Fruit fly (Drosophila melanogaster) whole organism, wandering third instar larva: Measurements from ENCODE around the gene CG9706.

Source experiments
- Abd-B ChIP-seq: fragments of >200 bp; optimal IDR thresholded peaks from 2 replicates; lab custom pipeline; 2017; ENCODE audit warnings: missing biosample characterization, missing genetic modification characterization
- Mio ChIP-seq: sonication (Bioruptor generic); optimal IDR thresholded peaks from 2 replicates; lab custom pipeline; 2016; ENCODE audit warnings: missing biosample characterization, missing genetic modification characterization
- br ChIP-seq: fragments of 200-800 bp; sonication (Bioruptor generic); optimal IDR thresholded peaks from 2 replicates; lab custom pipeline; 2016; ENCODE audit warnings: missing biosample characterization, missing genetic modification characterization
- h ChIP-seq: fragments of 200-800 bp; sonication (Bioruptor generic); optimal IDR thresholded peaks from 3 replicates; lab custom pipeline; 2016; ENCODE audit warnings: missing biosample characterization, mild to moderate bottlenecking, missing genetic modification characterization
- pan ChIP-seq: fragments of >200 bp; optimal IDR thresholded peaks from 2 replicates; lab custom pipeline; 2017
- psq ChIP-seq: fragments of 200-800 bp; sonication (Bioruptor generic); optimal IDR thresholded peaks from 3 replicates; lab custom pipeline; 2017; ENCODE audit warnings: missing biosample characterization, mild to moderate bottlenecking, missing genetic modification characterization, moderate library complexity
- sage ChIP-seq: fragments of 200-800 bp; sonication (Bioruptor generic); optimal IDR thresholded peaks from 2 replicates; lab custom pipeline; 2016; ENCODE audit warnings: missing biosample characterization, mild to moderate bottlenecking, missing genetic modification characterization
- usp ChIP-seq: fragments of >200 bp; optimal IDR thresholded peaks from 2 replicates; lab custom pipeline; 2017; ENCODE audit warnings: missing biosample characterization, missing genetic modification characterization

DNA sequence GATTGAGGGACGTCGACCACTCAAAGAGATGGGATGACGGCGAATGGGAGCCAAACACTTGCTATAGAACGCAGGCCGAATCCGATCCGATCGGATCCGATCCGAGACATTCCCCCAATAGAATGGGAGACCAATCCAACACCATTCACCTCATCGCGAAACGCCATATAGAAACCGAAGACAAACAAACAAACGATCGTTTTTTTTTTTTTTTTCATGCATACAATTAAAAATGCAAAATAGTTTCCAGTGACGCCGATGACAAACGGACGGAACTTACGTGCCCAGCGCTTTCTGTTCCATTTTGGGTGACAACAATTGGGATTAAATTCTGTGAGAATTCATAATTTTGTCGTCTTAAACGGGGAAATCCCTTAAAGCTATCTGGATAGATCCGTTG is 31.2 kb downstream of the CG9706 start:
- TF ChIP-seq pan (no peak), psq (GFP tag; lab: Kevin White, UChicago) (no peak), sage (GFP tag; lab: Kevin White, UChicago) (no peak), Abd-B (GFP tag; lab: Kevin White, UChicago) (no peak), usp (GFP tag; lab: Kevin White, UChicago) (no peak), h (GFP tag; lab: Kevin White, UChicago) (no peak), br (GFP tag; lab: Kevin White, UChicago) (no peak), Mio (no peak)
